Worm (Caenorhabditis elegans) whole organism, young adult: Measurements from ENCODE around the gene cah-1.

Experiments used
- T26A5.8 ChIP-seq: sonication (generic microtip); optimal IDR thresholded peaks from 2 replicates; lab custom pipeline; 2016; ENCODE audit warnings: missing genetic modification characterization, missing compliant biosample characterization
- aptf-3 ChIP-seq: fragments of 200-800 bp; sonication (Bioruptor generic); IDR thresholded peaks from 2 replicates; pipeline ENCODE4 v1.3.6; 2022; ENCODE audit warnings: missing genetic modification characterization, missing compliant biosample characterization
- lsy-27 ChIP-seq: sonication (generic microtip); optimal IDR thresholded peaks from 2 replicates; lab custom pipeline; 2017; ENCODE audit warnings: missing genetic modification characterization, mild to moderate bottlenecking, missing compliant biosample characterization, antibody characterized with exemption, missing genotype, borderline replicate concordance; ENCODE audit not compliant: insufficient read depth
- mel-28 ChIP-seq: sonication (generic microtip); optimal IDR thresholded peaks from 2 replicates; lab custom pipeline; 2016; ENCODE audit warnings: borderline replicate concordance, mild to moderate bottlenecking, missing genetic modification characterization, missing compliant biosample characterization
- nfya-2 ChIP-seq: fragments of 200-800 bp; sonication (Bioruptor generic); IDR thresholded peaks from 2 replicates; pipeline ENCODE4 v1.3.6; 2022; ENCODE audit warnings: missing genetic modification reagents, missing genetic modification characterization, missing compliant biosample characterization
- nhr-179 ChIP-seq: sonication (generic microtip); optimal IDR thresholded peaks from 2 replicates; lab custom pipeline; 2016; ENCODE audit warnings: mild to moderate bottlenecking, missing genetic modification characterization, missing compliant biosample characterization
- pbrm-1 ChIP-seq: fragments of 200-800 bp; sonication (Bioruptor generic); IDR thresholded peaks from 2 replicates; pipeline ENCODE4 v1.3.6; 2022; ENCODE audit warnings: missing genetic modification reagents, missing genetic modification characterization, missing compliant biosample characterization
- unc-62 ChIP-seq: fragments of 150-350 bp; optimal IDR thresholded peaks from 2 replicates; lab custom pipeline; 2014; ENCODE audit warnings: missing biosample characterization, missing genetic modification reagents, missing genetic modification characterization

DNA sequence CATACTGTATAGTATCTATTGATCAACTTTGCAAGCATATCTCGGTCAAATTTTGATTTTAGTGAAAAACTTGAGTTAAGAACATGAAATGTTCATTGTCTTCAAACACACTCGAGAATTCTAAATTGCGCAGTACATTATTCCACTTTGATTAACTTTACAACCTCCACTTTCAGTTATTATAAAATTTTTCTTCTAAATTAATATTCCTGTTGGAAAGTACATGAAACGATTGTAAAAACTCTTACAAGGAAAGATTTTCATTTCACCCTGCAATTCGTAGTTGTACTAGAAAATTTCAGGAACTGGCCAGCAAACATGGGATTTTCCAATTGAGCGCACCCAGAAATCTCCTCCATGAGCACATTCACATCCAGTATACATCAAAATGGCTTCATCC lies 40.7 kb downstream of the cah-1 start, which contains the start of gene C45G9.14:
- TF ChIP-seq T26A5.8 (tag; lab: Kevin White, UChicago): no peak
- no peak for TF ChIP-seq mel-28
- TF ChIP-seq lsy-27 (tag; lab: Kevin White, UChicago): no peak
- TF ChIP-seq pbrm-1: no peak
- TF ChIP-seq nhr-179 (tag; lab: Kevin White, UChicago): no peak
- no peak for TF ChIP-seq nfya-2 (GFP tag; lab: Robert Waterston, UW)
- no peak for TF ChIP-seq aptf-3 (GFP tag; lab: Robert Waterston, UW)
- TF ChIP-seq unc-62 (GFP tag; lab: Kevin White, UChicago): no peak
